Fruit fly (Drosophila melanogaster): ENCODE data around the gene obst-H.

Gene obst-H

DNA sequence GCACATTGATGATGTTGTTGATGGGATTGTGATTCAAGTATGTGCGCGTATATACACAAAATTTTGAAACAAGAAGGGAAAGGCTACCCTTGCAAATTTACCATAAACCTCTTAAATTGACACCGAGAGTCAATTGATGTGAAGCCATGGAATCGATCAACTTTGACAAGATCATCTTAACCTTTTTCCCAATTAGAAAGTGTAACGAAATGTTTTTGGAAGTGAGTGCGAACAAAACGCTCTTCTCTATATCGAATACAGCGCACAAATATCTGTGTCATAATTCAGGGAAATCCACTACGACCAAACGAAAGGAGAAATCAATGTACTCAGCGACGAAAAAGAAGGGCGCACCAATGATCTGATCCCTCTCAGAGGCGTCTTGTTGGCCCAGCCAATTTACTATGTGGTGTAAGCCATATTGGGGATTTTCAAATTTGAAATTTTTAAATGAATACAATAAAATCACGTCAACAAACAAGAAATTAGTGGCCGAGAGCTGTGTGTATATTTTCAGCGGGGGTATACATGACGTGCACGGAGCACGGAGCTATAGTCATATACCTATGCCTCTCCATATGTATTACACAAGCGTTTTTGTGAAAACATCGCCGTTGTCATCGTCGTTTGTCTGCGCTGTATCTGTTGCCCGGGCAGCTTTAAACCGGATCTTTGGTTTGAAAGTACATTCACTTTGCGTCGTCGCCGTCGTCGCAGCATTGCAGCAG is 4.5 kb upstream of the obst-H start (continued):
- TF ChIP-seq mld (GFP tag; IDR thresholded peaks at IDR 0.05; ENCODE audit: partially characterized antibody) (no peak), CG12071 (GFP tag; optimal IDR thresholded peaks at IDR 0.05) (peak; percentile 48), CG12942 (GFP tag; optimal IDR thresholded peaks at IDR 0.05) (no peak), CG13424 (tag; optimal IDR thresholded peaks at IDR 0.05) (peak; percentile 49), Xbp1 (GFP tag; optimal IDR thresholded peaks at IDR 0.05) (peak; percentile 42), Taf1 (GFP tag; IDR thresholded peaks at IDR 0.05) (no peak), chif (GFP tag; optimal IDR thresholded peaks at IDR 0.05) (peak in 1 of 2 experiments; percentile 34), Dip3 (GFP tag; optimal IDR thresholded peaks at IDR 0.05) (peak; percentile 32), gsb (GFP tag; IDR thresholded peaks at IDR 0.05) (no peak), nerfin-1 (tag; optimal IDR thresholded peaks at IDR 0.05) (peak; percentile 16), Kr (GFP tag; optimal IDR thresholded peaks at IDR 0.05) (no peak), slou (GFP tag; optimal IDR thresholded peaks at IDR 0.05) (no peak), CG8281 (tag; optimal IDR thresholded peaks at IDR 0.05) (peak; percentile 11), Fer2 (tag; optimal IDR thresholded peaks at IDR 0.05) (no peak), CG5180 (GFP tag; optimal IDR thresholded peaks at IDR 0.05) (peak; percentile 35), fd96Cb (tag; optimal IDR thresholded peaks at IDR 0.05) (peak; percentile 47), fd64A (GFP tag; optimal IDR thresholded peaks at IDR 0.05) (peak; percentile 42), Atf-2 (GFP tag; optimal IDR thresholded peaks at IDR 0.05) (no peak), ttk (GFP tag; IDR thresholded peaks at IDR 0.05) (peak; percentile 53), CG11247 (GFP tag; IDR thresholded peaks at IDR 0.05) (peak; percentile 14; the same call in 1 of the 2 replicates), Oaz (GFP tag; IDR thresholded peaks at IDR 0.05) (no peak), Hr78 (GFP tag; optimal IDR thresholded peaks at IDR 0.05) (no peak), CG6791 (GFP tag; IDR thresholded peaks at IDR 0.05; ENCODE audit: partially characterized antibody) (no peak), CG18262 (tag; optimal IDR thresholded peaks at IDR 0.05) (peak; percentile 30), hth (optimal IDR thresholded peaks at IDR 0.05) (no peak), CG10959 (GFP tag; IDR thresholded peaks at IDR 0.05) (no peak), hkb (optimal IDR thresholded peaks at IDR 0.05) (no peak), hkb (GFP tag; IDR thresholded peaks at IDR 0.05) (peak; percentile 27; the same call in 1 of the 2 replicates), rib (GFP tag; IDR thresholded peaks at IDR 0.05) (no peak), CG11504 (tag; optimal IDR thresholded peaks at IDR 0.05) (peak; percentile 59), CG9215 (GFP tag; IDR thresholded peaks at IDR 0.05) (peak; percentile 11; the same call in 1 of the 2 replicates), Atf3 (GFP tag; optimal IDR thresholded peaks at IDR 0.05) (no peak), twi (tag; optimal IDR thresholded peaks at IDR 0.05) (no peak), pnt (GFP tag; optimal IDR thresholded peaks at IDR 0.05) (peak; percentile 12), CG3281 (GFP tag; optimal IDR thresholded peaks at IDR 0.05) (peak; percentile 26), Sry-δ (GFP tag; optimal IDR thresholded peaks at IDR 0.05) (peak; percentile 2), sens (GFP tag) (peak; percentile 84), CG10274 (GFP tag; optimal IDR thresholded peaks at IDR 0.05) (peak; percentile 99), zfh1 (GFP tag; IDR thresholded peaks at IDR 0.05) (peak; percentile 20; the same call in 1 of the 3 replicates), kni (GFP tag; optimal IDR thresholded peaks at IDR 0.05) (no peak), CG11456 (GFP tag; IDR thresholded peaks at IDR 0.05) (no peak), ranshi (GFP tag; IDR thresholded peaks at IDR 0.05) (no peak; the same call in 1 of the 2 replicates), zfh2 (GFP tag; optimal IDR thresholded peaks at IDR 0.05) (peak; percentile 50), Poxn (GFP tag; IDR thresholded peaks at IDR 0.05) (no peak), Nf-YA (GFP tag; IDR thresholded peaks at IDR 0.05) (no peak), TFAM (GFP tag; optimal IDR thresholded peaks at IDR 0.05) (no peak), CG13624 (GFP tag; optimal IDR thresholded peaks at IDR 0.05) (peak; percentile 1), crc (GFP tag; optimal IDR thresholded peaks at IDR 0.05) (no peak), CG7786 (GFP tag; optimal IDR thresholded peaks at IDR 0.05) (peak; percentile 53), NK7.1 (GFP tag; optimal IDR thresholded peaks at IDR 0.05) (no peak)

Measured in whole organism, embryonic.